Fruit fly (Drosophila melanogaster): ENCODE measurements around the gene CG12795.

DNA sequence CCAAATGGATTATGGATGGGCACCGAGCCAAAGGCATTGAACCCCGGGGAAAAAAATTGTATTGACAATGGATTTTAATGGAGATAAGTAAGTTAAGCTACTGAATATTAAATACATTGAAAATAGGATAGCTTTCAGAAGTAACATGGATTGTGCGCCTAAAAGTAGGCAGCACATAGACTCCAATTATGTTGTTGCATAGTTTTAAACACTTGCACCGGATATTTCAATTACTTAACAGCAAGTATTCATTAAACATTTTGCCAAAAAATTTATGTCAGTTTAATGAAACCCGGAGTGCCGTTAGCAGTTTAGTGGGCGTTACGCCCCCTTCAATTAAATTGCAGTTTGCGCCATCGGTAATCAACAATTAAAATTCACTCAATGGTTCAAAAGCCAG, 14.2 kb upstream of the CG12795 start:
- no peak for TF ChIP-seq Hr96 (GFP tag; optimal IDR thresholded peaks at IDR 0.05)
- TF ChIP-seq cic (GFP tag; optimal IDR thresholded peaks at IDR 0.05), result no peak
